Worm (Caenorhabditis elegans): ENCODE measurements around the gene his-6.

DNA sequence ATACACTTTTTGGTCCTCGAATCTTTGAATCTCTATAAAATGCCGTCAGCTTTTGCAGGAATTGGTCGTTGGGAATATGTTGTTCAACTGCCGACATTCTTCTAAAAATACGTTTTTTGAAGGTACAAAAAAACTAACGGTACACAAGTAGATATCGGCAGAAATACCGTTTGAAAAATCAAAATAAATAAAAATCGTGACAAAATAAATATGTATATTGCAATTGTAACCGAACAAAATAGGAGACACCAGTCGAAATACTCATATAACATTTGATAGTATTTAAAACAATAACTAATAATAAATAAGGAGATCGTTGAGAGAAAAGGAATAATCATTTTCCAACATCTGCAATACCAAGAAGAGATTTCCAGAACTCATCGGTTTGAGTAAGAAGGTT lies 30.3 kb upstream of the his-6 start, which contains the start of gene F25G6.8:
- TF ChIP-seq R02D3.7 (tag; optimal IDR thresholded peaks at IDR 0.05) (no peak), ceh-9 (tag; optimal IDR thresholded peaks at IDR 0.05) (no peak), ama-1 (optimal IDR thresholded peaks at IDR 0.05) (no peak), skn-1 (tag; optimal IDR thresholded peaks at IDR 0.05) (no peak), nhr-11 (tag; optimal IDR thresholded peaks at IDR 0.05) (no peak), nhr-76 (tag; optimal IDR thresholded peaks at IDR 0.05) (no peak), fkh-10 (GFP tag; optimal IDR thresholded peaks at IDR 0.05) (no peak), ceh-82 (tag; optimal IDR thresholded peaks at IDR 0.05) (no peak), snpc-4 (tag; optimal IDR thresholded peaks at IDR 0.05) (no peak), egl-27 (tag; optimal IDR thresholded peaks at IDR 0.05) (no peak), nhr-237 (tag; optimal IDR thresholded peaks at IDR 0.05) (no peak), nhr-25 (tag; optimal IDR thresholded peaks at IDR 0.05) (no peak), aly-2 (tag; optimal IDR thresholded peaks at IDR 0.05) (no peak)

All from whole organism, L3 larva.